Worm (Caenorhabditis elegans) whole organism, dauer: ENCODE results near the gene F41E6.1.

ENCODE experiments used
- unc-62 ChIP-seq: sonication (generic microtip); optimal IDR thresholded peaks from 2 replicates; lab custom pipeline; 2017; ENCODE audit warnings: missing biosample characterization, missing genetic modification reagents, missing genetic modification characterization

The F41E6.1 gene

ce11 chrV:8643093-8643492, 20.7 kb downstream of the F41E6.1 start, which contains the start of gene asp-13:
Gene asp-13 (minus strand): TSS chrV:8643193.
- no peak for TF ChIP-seq unc-62

- TF ChIP-seq unc-62, result no peak
These were observed 25.8 kb downstream of the F41E6.1 start for ce11 chrV:8648251-8648650.

- TF ChIP-seq unc-62, result no peak
These were observed 28.0 kb downstream of the F41E6.1 start for ce11 chrV:8650365-8650764.

- no peak for TF ChIP-seq unc-62
These were observed 28.7 kb downstream of the F41E6.1 start for ce11 chrV:8651007-8651711.

- no peak for TF ChIP-seq unc-62
These were observed 29.8 kb downstream of the F41E6.1 start for ce11 chrV:8652177-8652576.

- TF ChIP-seq unc-62, result no peak
These were observed 30.8 kb downstream of the F41E6.1 start for ce11 chrV:8653080-8653821.

- no peak for TF ChIP-seq unc-62
These were observed 32.3 kb downstream of the F41E6.1 start for ce11 chrV:8654460-8655419.

- TF ChIP-seq unc-62, result no peak
These were observed 35.5 kb downstream of the F41E6.1 start for ce11 chrV:8657911-8658310.

ce11 chrV:8658577-8659362, 36.4 kb downstream of the F41E6.1 start:
- no peak for TF ChIP-seq unc-62

ce11 chrV:8660475-8660874, 38.1 kb downstream of the F41E6.1 start:
- TF ChIP-seq unc-62, result no peak

ce11 chrV:8661241-8661954, 39.0 kb downstream of the F41E6.1 start:
- no peak for TF ChIP-seq unc-62

- TF ChIP-seq unc-62, result no peak
These were observed 39.9 kb downstream of the F41E6.1 start for ce11 chrV:8662056-8663006.

ce11 chrV:8663023-8663422, 40.6 kb downstream of the F41E6.1 start:
- TF ChIP-seq unc-62, result no peak

- no peak for TF ChIP-seq unc-62
These were observed 43.4 kb downstream of the F41E6.1 start, which contains the start of gene ZC190.4 for ce11 chrV:8665765-8666164. Gene ZC190.4 (plus strand): TSS chrV:8666065.
